Fruit fly (Drosophila melanogaster) whole organism, embryonic: Measurements from ENCODE around the gene Jhbp1.

Experiments used
- Bdp1 ChIP-seq: fragments of 200-800 bp; sonication (Bioruptor generic); optimal IDR thresholded peaks from 3 replicates; lab custom pipeline; 2016; ENCODE audit warnings: missing biosample characterization, missing genetic modification characterization
- CG10543 ChIP-seq: fragments of 200-800 bp; sonication (Bioruptor generic); optimal IDR thresholded peaks from 3 replicates; lab custom pipeline; 2017; ENCODE audit warnings: missing biosample characterization, mild to moderate bottlenecking, missing genetic modification characterization, moderate library complexity
- CG12236 ChIP-seq: fragments of 200-800 bp; sonication (Bioruptor generic); optimal IDR thresholded peaks from 2 replicates; lab custom pipeline; 2016; ENCODE audit warnings: missing biosample characterization, missing genetic modification characterization
- CG1233 ChIP-seq: fragments of 200-800 bp; sonication (Bioruptor generic); optimal IDR thresholded peaks from 4 replicates; lab custom pipeline; 2018; ENCODE audit warnings: missing biosample characterization, mild to moderate bottlenecking, missing genetic modification characterization
- CG13424 ChIP-seq: fragments of 200-800 bp; sonication (Bioruptor generic); optimal IDR thresholded peaks from 2 replicates; lab custom pipeline; 2019; ENCODE audit warnings: missing biosample characterization, mild to moderate bottlenecking, missing genetic modification characterization, moderate library complexity
- CG13894 ChIP-seq: fragments of 200-800 bp; sonication (Bioruptor generic); optimal IDR thresholded peaks from 3 replicates; lab custom pipeline; 2018; ENCODE audit warnings: missing biosample characterization, mild to moderate bottlenecking, missing genetic modification characterization, moderate library complexity
- CG14014 ChIP-seq: fragments of 200-800 bp; sonication (Bioruptor generic); IDR thresholded peaks from 2 replicates; pipeline ENCODE4 v1.3.6; 2022; ENCODE audit warnings: missing biosample characterization, missing genetic modification characterization
- CG14965 ChIP-seq: fragments of 200-800 bp; sonication (Bioruptor generic); optimal IDR thresholded peaks from 2 replicates; lab custom pipeline; 2016; ENCODE audit warnings: missing biosample characterization, missing genetic modification characterization, borderline replicate concordance
- CG15269 ChIP-seq: fragments of 200-800 bp; sonication (Bioruptor generic); optimal IDR thresholded peaks from 2 replicates; lab custom pipeline; 2018; ENCODE audit warnings: missing biosample characterization, mild to moderate bottlenecking, missing genetic modification characterization, moderate library complexity
- CG17568 ChIP-seq: fragments of 200-800 bp; sonication (Bioruptor generic); optimal IDR thresholded peaks from 2 replicates; lab custom pipeline; 2018; ENCODE audit warnings: missing biosample characterization, mild to moderate bottlenecking, missing genetic modification characterization, moderate library complexity
- CG34422 ChIP-seq: fragments of 200-800 bp; sonication (Bioruptor generic); IDR thresholded peaks from 3 replicates; pipeline ENCODE4 v1.3.6; 2022; ENCODE audit warnings: missing biosample characterization, missing genetic modification characterization
- CG3838 ChIP-seq: fragments of 200-800 bp; sonication (Bioruptor generic); optimal IDR thresholded peaks from 3 replicates; lab custom pipeline; 2016; ENCODE audit warnings: missing biosample characterization, missing genetic modification characterization
- CG5180 ChIP-seq: fragments of 200-800 bp; sonication (Bioruptor generic); optimal IDR thresholded peaks from 3 replicates; lab custom pipeline; 2017; ENCODE audit warnings: missing biosample characterization, missing genetic modification characterization, mild to moderate bottlenecking, moderate library complexity, missing genetic modification reagents
- CG6175 ChIP-seq: fragments of 200-800 bp; sonication (Bioruptor generic); IDR thresholded peaks from 3 replicates; pipeline ENCODE4 v1.3.6; 2022; ENCODE audit warnings: missing biosample characterization, missing genetic modification characterization
- CG6683 ChIP-seq: fragments of 200-800 bp; sonication (Bioruptor generic); optimal IDR thresholded peaks from 2 replicates; lab custom pipeline; 2017; ENCODE audit warnings: missing biosample characterization, mild to moderate bottlenecking, missing genetic modification characterization, missing genetic modification reagents
- CG7372 ChIP-seq: fragments of 200-800 bp; sonication (Bioruptor generic); IDR thresholded peaks from 2 replicates; pipeline ENCODE4 v1.3.6; 2022; ENCODE audit warnings: missing biosample characterization, missing genetic modification characterization
- CG7556 ChIP-seq: fragments of 200-800 bp; sonication (Bioruptor generic); optimal IDR thresholded peaks from 2 replicates; lab custom pipeline; 2017; ENCODE audit warnings: missing biosample characterization, mild to moderate bottlenecking, missing genetic modification characterization
- CG7745 ChIP-seq: fragments of 200-800 bp; sonication (Bioruptor generic); optimal IDR thresholded peaks from 2 replicates; lab custom pipeline; 2018; ENCODE audit warnings: missing biosample characterization, mild to moderate bottlenecking, missing genetic modification characterization, moderate library complexity
- CG8388 ChIP-seq: fragments of 200-800 bp; sonication (Bioruptor generic); optimal IDR thresholded peaks from 2 replicates; lab custom pipeline; 2019; ENCODE audit warnings: missing biosample characterization, mild to moderate bottlenecking, missing genetic modification characterization, moderate library complexity
- CG8924 ChIP-seq: fragments of 200-800 bp; optimal IDR thresholded peaks from 3 replicates; lab custom pipeline; 2019; ENCODE audit warnings: missing biosample characterization, mild to moderate bottlenecking, missing genetic modification characterization, moderate library complexity
- Dek ChIP-seq: fragments of 200-800 bp; sonication (Bioruptor generic); optimal IDR thresholded peaks from 3 replicates; lab custom pipeline; 2019; ENCODE audit warnings: missing biosample characterization, mild to moderate bottlenecking, missing genetic modification characterization, moderate library complexity
- Doc3 ChIP-seq: fragments of 200-800 bp; sonication (Bioruptor generic); IDR thresholded peaks from 3 replicates; pipeline ENCODE4 v1.3.6; 2022; ENCODE audit warnings: missing biosample characterization, missing genetic modification characterization; ENCODE audit not compliant: partially characterized antibody
- HLH3B ChIP-seq: fragments of 200-800 bp; sonication (Bioruptor generic); IDR thresholded peaks from 2 replicates; pipeline ENCODE4 v1.3.6; 2022; ENCODE audit warnings: missing biosample characterization, missing genetic modification characterization
- Hey ChIP-seq: fragments of 200-800 bp; sonication (Bioruptor generic); optimal IDR thresholded peaks from 3 replicates; lab custom pipeline; 2018; ENCODE audit warnings: missing biosample characterization, mild to moderate bottlenecking, missing genetic modification characterization
- Hmr ChIP-seq: fragments of 200-800 bp; sonication (Bioruptor generic); optimal IDR thresholded peaks from 3 replicates; lab custom pipeline; 2017; ENCODE audit warnings: mild to moderate bottlenecking, missing biosample characterization, missing genetic modification reagents, missing genetic modification characterization
- MBD-R2 ChIP-seq: fragments of 200-800 bp; sonication (Bioruptor generic); IDR thresholded peaks from 2 replicates; pipeline ENCODE4 v1.3.6; 2022; ENCODE audit warnings: missing biosample characterization, missing genetic modification characterization
- MTF-1 ChIP-seq: fragments of 200-800 bp; sonication (Bioruptor generic); optimal IDR thresholded peaks from 2 replicates; lab custom pipeline; 2018; ENCODE audit warnings: missing biosample characterization, mild to moderate bottlenecking, missing genetic modification characterization, borderline replicate concordance
- Med ChIP-seq: fragments of 200-800 bp; sonication (Bioruptor generic); peaks from one replicate; lab custom pipeline; 2016; ENCODE audit warnings: missing biosample characterization, missing genetic modification characterization, mild to moderate bottlenecking, inconsistent platforms, moderate library complexity
- NC2β ChIP-seq: fragments of 200-800 bp; sonication (Bioruptor generic); optimal IDR thresholded peaks from 2 replicates; lab custom pipeline; 2016; ENCODE audit warnings: missing biosample characterization, missing genetic modification characterization
- Rx ChIP-seq: fragments of 200-800 bp; sonication (Bioruptor generic); IDR thresholded peaks from 2 replicates; pipeline ENCODE4 v1.3.6; 2022; ENCODE audit warnings: missing biosample characterization, missing genetic modification characterization
- Sry-β ChIP-seq: fragments of 200-800 bp; sonication (Bioruptor generic); optimal IDR thresholded peaks from 2 replicates; lab custom pipeline; 2018; ENCODE audit warnings: missing biosample characterization, mild to moderate bottlenecking, missing genetic modification characterization, moderate library complexity
- Vsx1 ChIP-seq: fragments of 200-800 bp; sonication (Bioruptor generic); optimal IDR thresholded peaks from 2 replicates; lab custom pipeline; 2017; ENCODE audit warnings: missing biosample characterization, mild to moderate bottlenecking, missing genetic modification characterization, missing genetic modification reagents
- Xrp1 ChIP-seq: fragments of 200-800 bp; sonication (Bioruptor generic); IDR thresholded peaks from 2 replicates; pipeline ENCODE4 v1.3.6; 2022; ENCODE audit warnings: missing biosample characterization, missing genetic modification characterization
- al ChIP-seq: fragments of 200-800 bp; sonication (Bioruptor generic); IDR thresholded peaks from 2 replicates; pipeline ENCODE4 v1.3.6; 2022; ENCODE audit warnings: missing biosample characterization, missing genetic modification characterization
- dysf ChIP-seq: fragments of 200-800 bp; sonication (Bioruptor generic); IDR thresholded peaks from 3 replicates; pipeline ENCODE4 v1.3.6; 2022; ENCODE audit warnings: missing biosample characterization, missing genetic modification characterization
- gem ChIP-seq: fragments of 200-800 bp; sonication (Bioruptor generic); optimal IDR thresholded peaks from 2 replicates; lab custom pipeline; 2019; ENCODE audit warnings: missing biosample characterization, mild to moderate bottlenecking, missing genetic modification characterization, moderate library complexity
- grn ChIP-seq: fragments of 200-800 bp; sonication (Bioruptor generic); optimal IDR thresholded peaks from 3 replicates; lab custom pipeline; 2017; ENCODE audit warnings: missing biosample characterization, missing genetic modification characterization
- hkb ChIP-seq, 2 experiments: fragments of 200-800 bp in 1 of 2; fragments of >200 bp in 1 of 2; sonication (Bioruptor generic) in 1 of 2; IDR thresholded peaks in 1 of 2; optimal IDR thresholded peaks in 1 of 2; 2 replicates each; pipeline versions ENCODE4 v1.3.6 to Lab custom; 2017 to 2022; ENCODE audit warnings: missing biosample characterization in 1 of 2, missing genetic modification characterization in 1 of 2
- ken ChIP-seq: fragments of 200-800 bp; sonication (Bioruptor generic); IDR thresholded peaks from 3 replicates; pipeline ENCODE4 v1.3.6; 2022; ENCODE audit warnings: missing biosample characterization, missing genetic modification characterization
- nau ChIP-seq: fragments of 200-800 bp; sonication (Bioruptor generic); optimal IDR thresholded peaks from 3 replicates; lab custom pipeline; 2017; ENCODE audit warnings: missing biosample characterization, mild to moderate bottlenecking, missing genetic modification characterization, missing genetic modification reagents
- pita ChIP-seq: fragments of 200-800 bp; sonication (Bioruptor generic); optimal IDR thresholded peaks from 2 replicates; lab custom pipeline; 2017; ENCODE audit warnings: missing biosample characterization, mild to moderate bottlenecking, missing genetic modification characterization
- pum ChIP-seq: fragments of 200-800 bp; sonication (Bioruptor generic); optimal IDR thresholded peaks from 2 replicates; lab custom pipeline; 2016; ENCODE audit warnings: missing biosample characterization, missing genetic modification characterization
- ranshi ChIP-seq: fragments of 200-800 bp; sonication (Bioruptor generic); IDR thresholded peaks from 2 replicates; pipeline ENCODE4 v1.3.6; 2022; ENCODE audit warnings: missing biosample characterization, missing genetic modification characterization
- sd ChIP-seq: fragments of 200-800 bp; sonication (Bioruptor generic); optimal IDR thresholded peaks from 3 replicates; lab custom pipeline; 2018; ENCODE audit warnings: missing biosample characterization, mild to moderate bottlenecking, missing genetic modification characterization, moderate library complexity
- sens-2 ChIP-seq: fragments of 200-800 bp; sonication (Bioruptor generic); IDR thresholded peaks from 2 replicates; pipeline ENCODE4 v1.3.6; 2022; ENCODE audit warnings: missing biosample characterization, missing genetic modification characterization
- slp2 ChIP-seq: fragments of 200-800 bp; sonication (Bioruptor generic); optimal IDR thresholded peaks from 2 replicates; lab custom pipeline; 2016; ENCODE audit warnings: missing biosample characterization, missing genetic modification characterization
- sob ChIP-seq: fragments of 200-800 bp; sonication (Bioruptor generic); IDR thresholded peaks from 2 replicates; pipeline ENCODE4 v1.3.6; 2022; ENCODE audit warnings: missing biosample characterization, missing genetic modification characterization
- sr ChIP-seq: fragments of 200-800 bp; sonication (Bioruptor generic); IDR thresholded peaks from 3 replicates; pipeline ENCODE4 v1.3.6; 2022; ENCODE audit warnings: missing biosample characterization, missing genetic modification characterization
- twi ChIP-seq: fragments of 200-800 bp; optimal IDR thresholded peaks from 2 replicates; lab custom pipeline; 2019; ENCODE audit warnings: missing biosample characterization, mild to moderate bottlenecking, missing genetic modification characterization, moderate library complexity

The Jhbp1 gene

dm6 chr3R:4992227-4992737 is 27.0 kb downstream of the Jhbp1 start (continued):
- peak; percentile 45 for TF ChIP-seq Bdp1 (GFP tag; lab: Kevin White, UChicago)
- no peak for TF ChIP-seq ken
- no peak for TF ChIP-seq sr (GFP tag; lab: Robert Waterston, UW)
- TF ChIP-seq nau (GFP tag; lab: Kevin White, UChicago): peak; percentile 53
- no peak for TF ChIP-seq MBD-R2 (GFP tag; lab: Robert Waterston, UW)
- peak; percentile 38 for TF ChIP-seq CG13424 (tag; lab: Kevin White, UChicago)
- peak; percentile 63 for TF ChIP-seq CG1233
- peak; percentile 82 for TF ChIP-seq sens-2 (GFP tag; lab: Robert Waterston, UW)
- TF ChIP-seq CG12236 (GFP tag; lab: Kevin White, UChicago): peak; percentile 59
- peak; percentile 2 for TF ChIP-seq CG7556 (GFP tag; lab: Kevin White, UChicago)
- peak; percentile 91 for TF ChIP-seq twi (tag; lab: Kevin White, UChicago)
- peak; percentile 100 for TF ChIP-seq grn
- no peak for TF ChIP-seq pum
- peak; percentile 25 for TF ChIP-seq Hmr (GFP tag; lab: Kevin White, UChicago)
- peak; percentile 27 for TF ChIP-seq CG8388 (GFP tag; lab: Kevin White, UChicago)
- no peak for TF ChIP-seq CG7372
- TF ChIP-seq CG5180 (GFP tag; lab: Kevin White, UChicago): peak; percentile 43
- peak; percentile 33; the same call in 1 of the 2 replicates for TF ChIP-seq CG14014
- peak; percentile 45 for TF ChIP-seq CG8924 (tag; lab: Kevin White, UChicago)
- TF ChIP-seq ranshi (GFP tag; lab: Robert Waterston, UW): peak; percentile 13; the same call in 1 of the 2 replicates
- peak; percentile 90 for TF ChIP-seq sd (tag; lab: Kevin White, UChicago)
- TF ChIP-seq CG6683 (GFP tag; lab: Kevin White, UChicago): no peak
- TF ChIP-seq dysf: peak; percentile 40; the same call in 1 of the 3 replicates
- no peak for TF ChIP-seq Doc3 (GFP tag; lab: Robert Waterston, UW)
- peak; percentile 11; the same call in 1 of the 3 replicates for TF ChIP-seq CG34422 (GFP tag; lab: Robert Waterston, UW)
- peak; percentile 33 for TF ChIP-seq CG17568 (GFP tag; lab: Kevin White, UChicago)
- TF ChIP-seq CG15269 (tag; lab: Kevin White, UChicago): peak; percentile 52
- no peak for TF ChIP-seq al (GFP tag; lab: Robert Waterston, UW)
- peak; percentile 16 for TF ChIP-seq CG3838 (GFP tag; lab: Kevin White, UChicago)
- peak; percentile 78 for TF ChIP-seq CG10543
- peak; percentile 69 for TF ChIP-seq Xrp1 (GFP tag; lab: Robert Waterston, UW)
- no peak for TF ChIP-seq pita (GFP tag; lab: Kevin White, UChicago)
- TF ChIP-seq CG7745 (tag; lab: Kevin White, UChicago): peak; percentile 81
- TF ChIP-seq NC2β (GFP tag; lab: Kevin White, UChicago): peak; percentile 15
- peak; percentile 90 for TF ChIP-seq Vsx1 (GFP tag; lab: Kevin White, UChicago)
- no peak for TF ChIP-seq hkb (optimal IDR thresholded peaks at IDR 0.05; lab: Kevin White, UChicago)
- TF ChIP-seq hkb (GFP tag; IDR thresholded peaks at IDR 0.05; lab: Robert Waterston, UW): 0 out of 2 replicates have a peak, but pooled peaks have one; percentile 16
- no peak for TF ChIP-seq Sry-β
- peak; percentile 4 for TF ChIP-seq CG13894 (tag; lab: Kevin White, UChicago)
- TF ChIP-seq CG14965 (GFP tag; lab: Kevin White, UChicago): no peak
- TF ChIP-seq Dek (tag; lab: Kevin White, UChicago): no peak
- TF ChIP-seq Hey (tag; lab: Kevin White, UChicago): peak; percentile 57
- TF ChIP-seq HLH3B (GFP tag; lab: Robert Waterston, UW): peak; percentile 37; the same call in 1 of the 2 replicates
- TF ChIP-seq Rx: 0 out of 2 replicates have a peak, but pooled peaks have one; percentile 9
- peak; percentile 34 for TF ChIP-seq gem
- peak; percentile 84 for TF ChIP-seq Med
- TF ChIP-seq sob: 0 out of 2 replicates have a peak, but pooled peaks have one; percentile 33
- no peak for TF ChIP-seq CG6175 (GFP tag; lab: Robert Waterston, UW)
- TF ChIP-seq slp2 (GFP tag; lab: Kevin White, UChicago): no peak
- peak; percentile 65 for TF ChIP-seq MTF-1 (GFP tag; lab: Kevin White, UChicago)
